Fruit fly (Drosophila melanogaster): ENCODE results near the gene CG12170.

- TF ChIP-seq usp (GFP tag; optimal IDR thresholded peaks at IDR 0.05) (no peak), psq (optimal IDR thresholded peaks at IDR 0.05) (no peak), pan (optimal IDR thresholded peaks at IDR 0.05) (no peak), EcR (GFP tag; optimal IDR thresholded peaks at IDR 0.05) (no peak), CG8478 (optimal IDR thresholded peaks at IDR 0.05) (no peak)
Observed at dm6 chr3R:5686049-5686757, 49.2 kb downstream of the CG12170 start.

All from whole organism.